Worm (Caenorhabditis elegans) whole organism, L2 larva: ENCODE results near the gene dpyd-1.

Experiments used
- R02D3.7 ChIP-seq: fragments of 150-350 bp; optimal IDR thresholded peaks from 2 replicates; lab custom pipeline; 2014; ENCODE audit warnings: missing biosample characterization, missing genetic modification characterization
- aly-2 ChIP-seq: fragments of 150-350 bp; optimal IDR thresholded peaks from 2 replicates; lab custom pipeline; 2014; ENCODE audit warnings: missing biosample characterization, missing genetic modification characterization
- lin-39 ChIP-seq: fragments of 150-350 bp; optimal IDR thresholded peaks from 2 replicates; lab custom pipeline; 2014; ENCODE audit warnings: missing biosample characterization, missing genetic modification reagents, missing genetic modification characterization
- lsy-2 ChIP-seq, 2 experiments: fragments of 150-350 bp in 1 of 2; sonication (generic microtip) in 1 of 2; optimal IDR thresholded peaks; 2 replicates each; lab custom pipeline; 2014 to 2017; ENCODE audit warnings: missing biosample characterization in 2 of 2, missing genetic modification characterization in 2 of 2
- nhr-12 ChIP-seq: fragments of 150-350 bp; optimal IDR thresholded peaks from 2 replicates; lab custom pipeline; 2014; ENCODE audit warnings: missing biosample characterization, missing genetic modification characterization
- nhr-6 ChIP-seq: fragments of 150-350 bp; optimal IDR thresholded peaks from 2 replicates; lab custom pipeline; 2014; ENCODE audit warnings: missing biosample characterization, missing genetic modification characterization
- nhr-77 ChIP-seq: fragments of 150-350 bp; optimal IDR thresholded peaks from 2 replicates; lab custom pipeline; 2014; ENCODE audit warnings: missing biosample characterization, missing genetic modification characterization

DNA sequence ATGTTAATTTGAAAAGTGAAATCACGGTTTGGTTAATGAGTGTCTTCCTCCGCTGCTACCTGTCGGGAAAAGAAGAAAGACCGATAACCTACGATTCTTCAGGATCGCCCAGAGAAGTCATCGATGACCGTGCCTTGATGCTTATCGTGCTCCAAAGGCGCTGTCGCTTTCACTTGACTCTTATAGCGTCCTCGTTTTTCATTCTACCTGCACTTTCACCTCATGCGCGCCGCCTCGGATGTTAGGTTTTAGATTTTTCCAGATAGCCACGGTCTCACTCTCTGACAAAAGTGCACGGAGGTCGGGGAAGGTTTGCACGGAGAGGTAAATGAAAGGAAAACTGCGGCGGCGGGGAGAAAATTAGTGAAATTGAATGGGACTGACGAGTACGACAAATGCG is 21.2 kb downstream of the dpyd-1 start:
- TF ChIP-seq R02D3.7 = no peak
- no peak for TF ChIP-seq lin-39
- TF ChIP-seq nhr-77 = no peak
- TF ChIP-seq nhr-6 (tag; lab: Kevin White, UChicago) = no peak
- TF ChIP-seq aly-2 (tag; lab: Kevin White, UChicago) = no peak
- no peak for TF ChIP-seq lsy-2 (tag; optimal IDR thresholded peaks at IDR 0.05; lab: Kevin White, UChicago)
- TF ChIP-seq nhr-12 (tag; lab: Kevin White, UChicago) = no peak
